Fruit fly (Drosophila melanogaster) Kc167 (cell line): ENCODE measurements around the gene CG9328.

Experiments used
- Myc ChIP-seq: fragments of >200 bp; optimal IDR thresholded peaks from 2 replicates; lab custom pipeline; 2017; ENCODE audit warnings: missing external identifiers
- Sin3A ChIP-seq: fragments of >200 bp; optimal IDR thresholded peaks from 2 replicates; lab custom pipeline; 2018; ENCODE audit warnings: missing external identifiers
- h ChIP-seq: fragments of >200 bp; optimal IDR thresholded peaks from 3 replicates; lab custom pipeline; 2018; ENCODE audit warnings: missing external identifiers
- insv ChIP-seq: fragments of >200 bp; optimal IDR thresholded peaks from 3 replicates; lab custom pipeline; 2018; ENCODE audit warnings: missing external identifiers
- psq ChIP-seq: fragments of >200 bp; optimal IDR thresholded peaks from 2 replicates; lab custom pipeline; 2017; ENCODE audit warnings: missing external identifiers
- ttk ChIP-seq: sonication (Bioruptor generic); optimal IDR thresholded peaks from 2 replicates; lab custom pipeline; 2017; ENCODE audit warnings: missing external identifiers

The CG9328 gene

DNA sequence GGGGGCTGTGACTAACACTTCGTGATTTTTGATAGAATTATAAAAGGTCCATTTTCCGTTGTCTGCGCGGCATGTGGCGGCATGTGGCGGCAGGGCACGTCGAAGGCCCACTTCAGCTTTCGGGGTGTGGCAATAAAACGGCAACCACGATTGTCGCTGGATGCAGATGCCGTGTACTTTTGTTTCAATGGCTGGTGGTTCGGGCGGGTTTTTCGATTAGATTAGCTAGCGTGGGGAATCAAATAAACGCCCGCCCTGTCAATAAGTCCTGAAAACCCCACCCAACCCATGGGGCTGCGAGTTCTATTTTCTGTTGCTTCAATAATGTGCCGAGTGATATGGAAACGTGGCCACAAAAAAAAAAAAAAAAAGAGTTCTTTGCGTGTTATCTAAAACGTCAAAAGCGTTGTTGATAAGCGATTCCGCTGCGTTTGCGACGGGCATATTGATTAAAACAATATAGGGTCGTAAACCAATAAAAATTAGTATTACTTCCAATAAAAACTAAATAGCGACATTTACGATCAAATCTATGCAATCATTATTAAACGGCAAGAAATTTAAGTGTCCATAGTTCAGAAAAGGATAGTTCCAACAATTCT is 24.0 kb upstream of the CG9328 start:
- no peak for TF ChIP-seq psq

- TF ChIP-seq h (no peak), Sin3A (no peak), insv (lab: Kevin White, UChicago) (no peak), psq (no peak), Myc (no peak), ttk (lab: Kevin White, UChicago) (no peak)
These were observed 23.1 kb upstream of the CG9328 start for dm6 chr2L:20774464-20774863.

- TF ChIP-seq psq (no peak), ttk (lab: Kevin White, UChicago) (no peak), Myc (no peak), insv (lab: Kevin White, UChicago) (no peak), Sin3A (no peak), h (no peak)
These were observed 21.6 kb upstream of the CG9328 start for dm6 chr2L:20775941-20776340.

- TF ChIP-seq ttk (lab: Kevin White, UChicago) (no peak), psq (no peak), insv (lab: Kevin White, UChicago) (no peak), Sin3A (no peak), h (no peak)
These were observed 20.5 kb upstream of the CG9328 start for dm6 chr2L:20776940-20777502.

- no peak for TF ChIP-seq h
- no peak for TF ChIP-seq Myc
These were observed 19.1 kb upstream of the CG9328 start for dm6 chr2L:20778380-20778779.

dm6 chr2L:20780768-20781167 is 16.7 kb upstream of the CG9328 start:
- TF ChIP-seq Sin3A, result no peak
- no peak for TF ChIP-seq h
- TF ChIP-seq insv (lab: Kevin White, UChicago), result no peak
- TF ChIP-seq ttk (lab: Kevin White, UChicago), result no peak
- TF ChIP-seq psq, result no peak
- no peak for TF ChIP-seq Myc

DNA sequence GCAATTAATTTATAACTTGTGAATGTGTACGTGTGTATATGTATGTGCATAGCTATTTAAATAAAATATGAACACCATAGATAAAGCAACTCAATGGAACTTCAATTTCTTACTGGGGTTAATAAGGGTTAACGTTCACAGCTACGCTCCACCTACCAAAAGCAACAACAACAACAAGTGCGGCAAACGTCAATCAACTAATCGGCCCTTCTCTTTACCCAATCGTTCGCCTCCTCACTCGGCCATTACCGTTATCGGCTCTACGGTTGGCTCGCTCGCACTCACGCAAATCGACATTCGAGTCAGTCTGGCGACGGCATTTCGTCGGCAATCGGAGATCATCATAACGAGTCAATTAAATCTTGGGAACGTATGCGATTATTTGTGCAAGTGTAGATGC is 14.5 kb upstream of the CG9328 start:
- TF ChIP-seq Sin3A, result no peak
- TF ChIP-seq Myc, result no peak
- TF ChIP-seq psq, result no peak
- TF ChIP-seq insv (lab: Kevin White, UChicago), result no peak
- no peak for TF ChIP-seq h

- TF ChIP-seq insv (lab: Kevin White, UChicago), result no peak
- no peak for TF ChIP-seq h
- TF ChIP-seq Myc, result no peak
- no peak for TF ChIP-seq psq
These were observed 13.6 kb upstream of the CG9328 start for dm6 chr2L:20783908-20784307.

- TF ChIP-seq ttk (lab: Kevin White, UChicago) (no peak), psq (no peak)
These were observed 12.2 kb upstream of the CG9328 start for dm6 chr2L:20785333-20785732.

- TF ChIP-seq psq (peak; percentile 99), ttk (lab: Kevin White, UChicago) (no peak), Sin3A (no peak), h (no peak), Myc (no peak), insv (lab: Kevin White, UChicago) (no peak)
These were observed 10.2 kb upstream of the CG9328 start, which contains the start of gene Pomp for dm6 chr2L:20787271-20787791. Gene Pomp (plus strand): TSS chr2L:20787656.

DNA sequence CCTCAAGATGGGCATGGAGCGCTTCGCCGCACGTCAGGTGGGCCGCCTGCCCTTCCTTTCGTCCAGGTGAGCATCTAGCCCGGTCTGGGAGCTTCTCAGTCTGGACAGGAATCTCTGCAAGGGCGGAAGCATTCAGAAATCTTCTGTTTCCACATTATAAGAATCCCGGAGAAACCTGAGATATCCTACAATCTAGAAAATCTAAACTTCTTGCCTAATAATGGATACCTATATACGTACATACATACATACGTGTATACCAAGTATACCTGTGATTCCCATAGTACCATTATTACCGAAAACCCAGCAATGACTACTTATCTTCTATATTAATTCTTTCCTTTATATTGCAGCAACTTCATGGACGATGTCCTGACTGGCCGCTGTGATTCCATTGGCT is 9.5 kb upstream of the CG9328 start:
- TF ChIP-seq ttk (lab: Kevin White, UChicago) (peak; percentile 98), Myc (no peak), h (no peak), Sin3A (no peak)

dm6 chr2L:20792521-20792920 is 5.0 kb upstream of the CG9328 start:
- TF ChIP-seq h (no peak), Myc (no peak), psq (no peak), Sin3A (no peak), insv (lab: Kevin White, UChicago) (no peak), ttk (lab: Kevin White, UChicago) (no peak)

DNA sequence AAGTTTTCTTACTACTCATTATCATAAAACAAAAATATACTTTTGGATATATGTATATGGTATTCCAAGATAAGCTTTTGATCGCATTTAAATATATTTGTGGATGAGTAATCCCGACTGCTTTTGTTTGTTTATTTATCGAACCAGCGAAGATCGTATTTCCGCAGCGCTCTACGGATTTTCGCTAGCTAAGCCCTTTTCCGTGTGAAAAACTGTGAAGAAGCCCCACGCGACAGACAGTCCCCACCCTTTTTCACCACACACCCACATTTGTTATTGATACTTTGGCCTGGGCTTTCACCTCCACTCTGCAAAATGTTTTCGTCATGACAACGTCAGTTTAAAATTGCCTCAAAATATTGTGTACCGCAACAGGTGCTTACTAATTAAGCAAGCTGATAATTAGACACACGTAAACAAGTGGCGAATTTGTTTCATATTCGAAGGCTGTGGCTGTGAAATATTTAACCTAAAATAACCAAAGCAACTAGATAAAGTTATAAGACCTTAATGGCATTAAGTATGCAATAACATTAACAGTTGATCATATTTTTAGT is 4.4 kb upstream of the CG9328 start:
- TF ChIP-seq Sin3A, result no peak
- no peak for TF ChIP-seq insv (lab: Kevin White, UChicago)
- TF ChIP-seq h, result no peak
- no peak for TF ChIP-seq psq
- no peak for TF ChIP-seq ttk (lab: Kevin White, UChicago)
- TF ChIP-seq Myc, result no peak

DNA sequence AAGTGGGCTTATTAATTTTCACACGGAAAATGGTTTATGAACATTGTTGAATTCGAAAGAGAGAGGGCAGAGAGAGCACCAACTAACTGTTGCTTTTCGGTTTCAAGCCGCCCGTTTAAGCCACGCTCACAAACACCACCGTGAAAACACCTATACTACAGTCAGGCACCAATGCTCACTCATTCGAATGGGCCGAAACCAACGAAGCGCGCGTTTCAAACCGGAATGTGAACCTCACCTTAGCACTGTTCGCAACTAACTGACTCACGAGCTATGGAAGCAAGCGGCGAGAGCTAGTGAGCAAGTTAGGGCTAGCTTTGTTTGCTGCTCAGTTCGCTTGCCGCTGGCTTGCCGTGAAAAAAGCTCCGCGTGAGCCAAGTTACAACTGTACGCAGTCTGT is 3.6 kb upstream of the CG9328 start:
- TF ChIP-seq Myc (no peak), ttk (lab: Kevin White, UChicago) (no peak), insv (lab: Kevin White, UChicago) (no peak), psq (no peak), h (no peak), Sin3A (no peak)
